Worm (Caenorhabditis elegans): ENCODE data around the gene tbx-34.

Gene tbx-34

DNA sequence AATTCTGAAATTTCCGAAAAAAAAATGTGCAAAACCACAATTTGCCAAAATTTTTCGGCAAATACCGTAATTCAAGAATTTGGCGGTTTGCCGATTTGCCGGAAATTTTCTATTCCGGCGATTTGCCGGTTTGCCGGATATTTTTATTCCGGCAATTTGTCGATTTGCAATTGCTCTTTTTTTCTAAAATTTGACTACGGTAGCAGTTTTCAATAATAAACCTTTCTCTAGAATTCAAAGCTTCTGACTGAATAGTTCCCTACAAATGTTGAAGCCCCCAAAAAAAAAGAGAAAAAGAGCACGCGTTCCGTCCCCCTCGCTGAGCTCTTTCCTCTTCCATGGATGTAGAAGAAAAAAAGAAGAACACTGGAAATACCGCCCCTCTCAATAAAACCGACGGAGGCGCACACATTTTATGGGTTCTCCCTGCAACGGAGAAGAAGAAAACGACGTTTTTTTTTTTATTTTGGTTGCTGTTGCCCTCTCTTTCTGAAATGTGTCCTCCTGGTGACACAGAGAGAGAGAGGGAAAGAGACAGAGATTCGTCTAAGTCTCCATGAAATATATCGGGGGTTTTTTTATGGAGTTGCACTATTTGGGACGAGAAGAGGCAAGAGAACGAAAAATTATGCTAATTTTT lies 17.1 kb downstream of the tbx-34 start:
- TF ChIP-seq mep-1 (tag; optimal IDR thresholded peaks at IDR 0.05) = peak; percentile 34
- peak in 1 of 2 experiments; percentile 40 for TF ChIP-seq lsy-2 (tag; optimal IDR thresholded peaks at IDR 0.05)
- no peak for TF ChIP-seq lin-39 (tag; optimal IDR thresholded peaks at IDR 0.05)
- TF ChIP-seq mdl-1 (tag; optimal IDR thresholded peaks at IDR 0.05) = peak in 1 of 2 experiments; percentile 43
- TF ChIP-seq hmg-1.1 (GFP tag; IDR thresholded peaks at IDR 0.05) = 0 out of 2 replicates have a peak, but pooled peaks have one; percentile 31
- peak in 1 of 2 experiments; percentile 95 for TF ChIP-seq unc-62 (GFP tag; optimal IDR thresholded peaks at IDR 0.05 in 1 of 2)
- TF ChIP-seq unc-62 (tag; optimal IDR thresholded peaks at IDR 0.05) = no peak

DNA sequence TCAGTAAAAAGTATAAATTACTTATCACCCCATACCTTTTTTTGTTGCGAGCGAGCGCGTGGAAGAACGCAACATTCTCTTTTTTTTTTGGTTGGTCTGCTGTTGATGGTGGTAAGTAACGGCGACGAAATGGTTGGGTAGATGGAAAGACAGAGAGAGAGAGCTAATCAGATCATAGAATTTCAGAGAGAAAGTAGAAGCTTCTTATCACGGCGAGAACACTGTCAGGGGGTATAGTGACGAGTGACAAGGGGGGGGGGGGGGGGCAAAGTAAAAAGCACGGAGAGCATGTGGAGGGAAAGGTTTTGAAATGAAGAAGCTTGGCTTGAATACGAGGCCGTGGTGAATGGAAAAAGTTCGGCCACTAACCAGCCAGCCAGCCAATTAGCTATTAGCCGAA lies 20.7 kb downstream of the tbx-34 start:
- TF ChIP-seq attf-4 (tag; optimal IDR thresholded peaks at IDR 0.05) = no peak
- peak; percentile 53 for TF ChIP-seq dve-1 (tag; optimal IDR thresholded peaks at IDR 0.05; ENCODE audit: insufficient read depth)
- no peak for TF ChIP-seq hif-1 (tag; optimal IDR thresholded peaks at IDR 0.05)
- no peak for TF ChIP-seq zip-11 (GFP tag; IDR thresholded peaks at IDR 0.05)
- TF ChIP-seq lin-1 (GFP tag; IDR thresholded peaks at IDR 0.05) = peak; percentile 51; the same call in 1 of the 2 replicates
- TF ChIP-seq mdl-1 (tag; optimal IDR thresholded peaks at IDR 0.05) = peak in 1 of 2 experiments; percentile 44
- no peak for TF ChIP-seq tag-97 (GFP tag; IDR thresholded peaks at IDR 0.05)
- TF ChIP-seq set-16 (GFP tag; IDR thresholded peaks at IDR 0.05) = no peak
- no peak for TF ChIP-seq D1046.2 (GFP tag; IDR thresholded peaks at IDR 0.05)
- TF ChIP-seq ceh-20 (GFP tag; IDR thresholded peaks at IDR 0.05) = no peak
- TF ChIP-seq hmg-1.1 (GFP tag; IDR thresholded peaks at IDR 0.05) = peak; percentile 26; the same call in 1 of the 2 replicates
- peak; percentile 65 for TF ChIP-seq dmd-6 (GFP tag; IDR thresholded peaks at IDR 0.05)
- no peak for TF ChIP-seq ceh-62 (tag; optimal IDR thresholded peaks at IDR 0.05)
- no peak for TF ChIP-seq ama-1 (optimal IDR thresholded peaks at IDR 0.05)
- TF ChIP-seq mdt-29 (GFP tag; IDR thresholded peaks at IDR 0.05) = no peak
- no peak for TF ChIP-seq aly-2 (tag; optimal IDR thresholded peaks at IDR 0.05)
- no peak for TF ChIP-seq daf-19 (GFP tag; conservative IDR thresholded peaks at IDR 0.05)
- TF ChIP-seq nhr-10 (tag; optimal IDR thresholded peaks at IDR 0.05) = no peak
- no peak for TF ChIP-seq F10B5.3 (tag; optimal IDR thresholded peaks at IDR 0.05)
- TF ChIP-seq zfp-2 (tag; optimal IDR thresholded peaks at IDR 0.05) = no peak
- no peak for TF ChIP-seq ctbp-1 (GFP tag; IDR thresholded peaks at IDR 0.05)
- TF ChIP-seq nhr-76 (tag; optimal IDR thresholded peaks at IDR 0.05) = no peak
- TF ChIP-seq php-3 (GFP tag; IDR thresholded peaks at IDR 0.05) = peak; percentile 54; the same call in 1 of the 2 replicates
- no peak for TF ChIP-seq nhr-11 (tag; optimal IDR thresholded peaks at IDR 0.05)
- TF ChIP-seq mes-2 (tag; optimal IDR thresholded peaks at IDR 0.05; ENCODE audit: poor library complexity, severe bottlenecking) = peak; percentile 9
- no peak for TF ChIP-seq lsy-2 (tag; optimal IDR thresholded peaks at IDR 0.05)
- TF ChIP-seq Y75B8A.6 (GFP tag; IDR thresholded peaks at IDR 0.05) = no peak
- TF ChIP-seq nhr-28 (tag; optimal IDR thresholded peaks at IDR 0.05) = peak; percentile 48
- TF ChIP-seq hlh-30 (tag; optimal IDR thresholded peaks at IDR 0.05; ENCODE audit: insufficient read depth) = peak; percentile 35
- no peak for TF ChIP-seq nhr-102 (tag; optimal IDR thresholded peaks at IDR 0.05)
- 0 out of 2 replicates have a peak, but pooled peaks have one; percentile 13 for TF ChIP-seq vab-7 (GFP tag; IDR thresholded peaks at IDR 0.05)
- TF ChIP-seq lin-13 (GFP tag; optimal IDR thresholded peaks at IDR 0.05) = no peak
- TF ChIP-seq mxl-3 (GFP tag; optimal IDR thresholded peaks at IDR 0.05) = peak; percentile 53
- TF ChIP-seq dmd-8 (GFP tag; IDR thresholded peaks at IDR 0.05) = no peak
- no peak for TF ChIP-seq lin-29 (GFP tag; IDR thresholded peaks at IDR 0.05)
- TF ChIP-seq daf-16 (GFP tag; optimal IDR thresholded peaks at IDR 0.05) = no peak
- peak; percentile 86 for TF ChIP-seq daf-16 (tag; optimal IDR thresholded peaks at IDR 0.05)
- TF ChIP-seq aha-1 (tag) = peak; percentile 71
- TF ChIP-seq pqm-1 (tag; optimal IDR thresholded peaks at IDR 0.05) = peak; percentile 87
- TF ChIP-seq dmd-9 (GFP tag; IDR thresholded peaks at IDR 0.05) = no peak
- no peak for TF ChIP-seq nhr-77 (tag; optimal IDR thresholded peaks at IDR 0.05)
- TF ChIP-seq hlh-11 (tag; optimal IDR thresholded peaks at IDR 0.05) = peak; percentile 84
- TF ChIP-seq T26A8.4 (GFP tag; IDR thresholded peaks at IDR 0.05) = 0 out of 2 replicates have a peak, but pooled peaks have one; percentile 49
- TF ChIP-seq tra-1 (GFP tag; IDR thresholded peaks at IDR 0.05) = peak; percentile 69
- no peak for TF ChIP-seq daf-12 (tag; optimal IDR thresholded peaks at IDR 0.05)
